Fruit fly (Drosophila melanogaster) whole organism, pupa: ENCODE data around the gene up.

Experiments used
- CG17806 ChIP-seq: fragments of 200-800 bp; sonication (Bioruptor generic); optimal IDR thresholded peaks from 2 replicates; lab custom pipeline; 2018; ENCODE audit warnings: missing biosample characterization, mild to moderate bottlenecking, missing genetic modification characterization, moderate library complexity
- CG32121 ChIP-seq: fragments of 200-800 bp; sonication (Bioruptor generic); IDR thresholded peaks from 2 replicates; pipeline ENCODE4 v1.3.6; 2022; ENCODE audit warnings: missing biosample characterization, missing genetic modification characterization
- CG34367 ChIP-seq: fragments of 200-800 bp; sonication (Bioruptor generic); optimal IDR thresholded peaks from 2 replicates; lab custom pipeline; 2018; ENCODE audit warnings: missing biosample characterization, mild to moderate bottlenecking, missing genetic modification characterization
- CG8159 ChIP-seq: fragments of 200-800 bp; sonication (Bioruptor generic); optimal IDR thresholded peaks from 3 replicates; lab custom pipeline; 2018; ENCODE audit warnings: missing biosample characterization, mild to moderate bottlenecking, missing genetic modification characterization, moderate library complexity
- D1 ChIP-seq: fragments of 200-800 bp; sonication (Bioruptor generic); optimal IDR thresholded peaks from 2 replicates; lab custom pipeline; 2018; ENCODE audit warnings: missing biosample characterization, mild to moderate bottlenecking, missing genetic modification characterization, moderate library complexity
- EcR ChIP-seq: fragments of 200-800 bp; sonication (Bioruptor generic); optimal IDR thresholded peaks from 3 replicates; lab custom pipeline; 2019; ENCODE audit warnings: missing biosample characterization, missing genetic modification characterization, mild to moderate bottlenecking, moderate library complexity, missing genetic modification reagents
- Ets98B ChIP-seq: fragments of 200-800 bp; sonication (Bioruptor generic); IDR thresholded peaks from 2 replicates; pipeline ENCODE4 v1.3.6; 2022; ENCODE audit warnings: missing biosample characterization, missing genetic modification characterization
- Pif1B ChIP-seq: fragments of 200-800 bp; sonication (Bioruptor generic); optimal IDR thresholded peaks from 3 replicates; lab custom pipeline; 2016; ENCODE audit warnings: missing biosample characterization, missing genetic modification characterization
- Snoo ChIP-seq: fragments of 200-800 bp; sonication (Bioruptor generic); optimal IDR thresholded peaks from 3 replicates; lab custom pipeline; 2017; ENCODE audit warnings: missing biosample characterization, mild to moderate bottlenecking, missing genetic modification characterization, inconsistent platforms
- gl ChIP-seq: fragments of 200-800 bp; sonication (Bioruptor generic); optimal IDR thresholded peaks from 2 replicates; lab custom pipeline; 2018; ENCODE audit warnings: missing biosample characterization, mild to moderate bottlenecking, missing genetic modification characterization
- rn ChIP-seq: fragments of 200-800 bp; sonication (Bioruptor generic); IDR thresholded peaks from 2 replicates; pipeline ENCODE4 v1.3.6; 2022; ENCODE audit warnings: missing biosample characterization, missing genetic modification characterization

DNA sequence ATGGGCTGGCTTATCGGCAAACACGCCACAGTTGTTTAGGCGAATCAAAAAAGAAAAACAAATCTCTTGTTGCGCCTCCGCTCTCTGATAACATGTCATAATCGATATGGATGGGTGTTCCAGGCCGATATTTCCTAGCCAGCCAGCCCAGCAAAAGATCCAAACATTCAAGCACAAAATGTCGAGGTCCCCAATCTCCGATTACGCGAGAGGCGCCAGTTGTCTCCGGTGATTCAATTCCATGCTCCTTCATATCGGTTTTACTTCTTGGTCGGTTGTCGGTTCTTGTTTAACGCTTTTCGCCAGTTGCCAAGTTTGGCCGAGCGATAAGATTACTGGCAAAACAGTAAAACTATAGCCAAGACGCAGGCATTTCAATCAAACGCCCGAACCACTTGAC is 43.8 kb upstream of the up start:
- no peak for TF ChIP-seq Snoo (tag; lab: Kevin White, UChicago)
- TF ChIP-seq D1 (tag; lab: Kevin White, UChicago), result no peak
- no peak for TF ChIP-seq Ets98B (GFP tag; lab: Robert Waterston, UW)
- TF ChIP-seq CG8159 (tag; lab: Kevin White, UChicago), result no peak
- TF ChIP-seq Pif1B (GFP tag; lab: Kevin White, UChicago), result no peak
- no peak for TF ChIP-seq CG34367 (tag; lab: Kevin White, UChicago)
- TF ChIP-seq gl (tag; lab: Kevin White, UChicago), result no peak
- TF ChIP-seq CG32121 (GFP tag; lab: Robert Waterston, UW), result no peak
- TF ChIP-seq CG17806 (tag; lab: Kevin White, UChicago), result no peak
- TF ChIP-seq EcR, result no peak
- TF ChIP-seq rn (GFP tag; lab: Robert Waterston, UW), result no peak
